Worm (Caenorhabditis elegans): ENCODE measurements around the gene C08E3.13.

C08E3.13 gene

DNA sequence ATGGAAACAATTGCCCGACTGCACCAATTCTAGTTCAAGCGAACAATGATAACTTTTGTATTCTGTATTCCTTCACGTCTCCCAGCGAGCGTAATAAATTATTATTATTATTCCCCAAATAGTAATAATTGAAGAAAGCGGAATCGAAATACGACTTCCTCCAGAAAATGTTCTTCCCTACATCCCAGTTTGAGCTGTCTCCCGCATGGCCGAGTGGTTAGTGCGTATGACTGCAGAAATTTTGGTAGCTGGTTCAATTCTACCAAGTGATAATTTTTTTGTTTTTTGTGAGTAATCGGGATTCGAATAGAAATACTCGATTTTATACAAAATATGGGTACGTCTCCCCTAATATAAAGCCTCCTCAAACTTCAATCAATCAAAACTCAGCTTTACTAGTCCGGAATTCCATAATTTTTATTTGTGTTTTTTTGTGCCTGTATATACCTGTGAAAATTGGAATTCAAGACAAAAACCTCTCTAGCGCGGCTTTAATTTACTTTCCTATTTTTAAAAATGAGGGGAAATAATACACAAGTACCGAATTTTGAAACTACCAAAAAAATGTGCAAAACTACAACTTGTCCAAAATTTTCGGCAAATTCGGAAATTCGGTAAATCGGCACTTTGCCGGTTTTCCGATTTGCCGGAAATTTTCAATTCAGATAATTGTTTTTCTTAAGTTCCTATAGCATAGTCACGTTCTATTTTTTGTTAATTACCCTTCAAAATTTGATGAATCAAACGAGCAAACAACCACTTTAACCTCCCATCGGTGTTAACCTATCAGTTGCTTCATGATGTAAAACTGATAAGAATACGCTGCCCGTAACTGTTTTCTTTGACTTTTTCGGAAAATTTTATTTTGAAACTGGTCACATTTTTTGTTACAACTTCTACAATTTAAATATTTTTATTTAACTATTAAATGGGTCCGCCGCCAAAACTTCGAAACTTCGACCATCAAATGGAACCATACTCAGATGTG, 34.7 kb downstream of the C08E3.13 start, which contains the start of gene bath-46:
Gene bath-46 (plus strand): TSS at position 806 of the 988 bp plus-strand sequence.
- TF ChIP-seq elt-3 (tag; optimal IDR thresholded peaks at IDR 0.05) (no peak), nfya-1 (tag; optimal IDR thresholded peaks at IDR 0.05; ENCODE audit: insufficient read depth) (no peak), elt-2 (tag; optimal IDR thresholded peaks at IDR 0.05) (peak; percentile 73), ceh-82 (tag; optimal IDR thresholded peaks at IDR 0.05) (no peak), nhr-11 (tag; optimal IDR thresholded peaks at IDR 0.05) (no peak), nhr-67 (tag; optimal IDR thresholded peaks at IDR 0.05) (no peak), egl-27 (tag; optimal IDR thresholded peaks at IDR 0.05) (no peak), pqm-1 (tag; optimal IDR thresholded peaks at IDR 0.05) (peak; percentile 49), tbx-2 (tag; optimal IDR thresholded peaks at IDR 0.05) (no peak), pha-4 (tag; optimal IDR thresholded peaks at IDR 0.05) (no peak), nhr-77 (tag; optimal IDR thresholded peaks at IDR 0.05) (no peak), unc-62 (GFP tag; optimal IDR thresholded peaks at IDR 0.05) (no peak), ceh-28 (tag; optimal IDR thresholded peaks at IDR 0.05) (no peak), nhr-76 (tag; optimal IDR thresholded peaks at IDR 0.05) (no peak)

DNA sequence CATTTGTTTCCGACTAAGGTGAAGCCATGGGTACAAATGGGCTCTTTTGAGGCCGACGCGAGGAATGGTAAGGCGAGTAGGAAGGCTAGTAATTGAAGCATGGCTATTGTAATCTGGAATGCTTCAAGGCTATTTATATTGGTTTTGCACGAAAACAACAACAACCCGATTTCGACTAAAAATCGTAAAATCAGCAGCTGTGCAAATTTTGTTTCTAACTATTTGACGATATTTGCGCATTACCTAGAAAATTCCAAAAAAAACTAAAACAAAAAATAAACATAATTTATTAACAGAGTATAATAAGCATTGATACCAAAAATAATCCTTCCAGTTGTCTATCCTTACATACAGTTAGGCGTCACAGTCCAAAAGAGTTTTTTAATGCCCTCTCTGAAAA, 37.0 kb downstream of the C08E3.13 start, which contains the start of gene clec-20:
Gene clec-20 (minus strand): TSS at position 101 of the 400 bp plus-strand sequence.
- no peak for TF ChIP-seq eor-1 (tag; optimal IDR thresholded peaks at IDR 0.05)
- TF ChIP-seq pqm-1 (tag; optimal IDR thresholded peaks at IDR 0.05), result no peak
- no peak for TF ChIP-seq skn-1 (tag; optimal IDR thresholded peaks at IDR 0.05)
- no peak for TF ChIP-seq aly-2 (tag; optimal IDR thresholded peaks at IDR 0.05)
- no peak for TF ChIP-seq nhr-25 (tag; optimal IDR thresholded peaks at IDR 0.05)
- no peak for TF ChIP-seq egl-27 (tag; optimal IDR thresholded peaks at IDR 0.05)

- TF ChIP-seq aly-2 (tag; optimal IDR thresholded peaks at IDR 0.05), result no peak
- no peak for TF ChIP-seq nhr-28 (tag; optimal IDR thresholded peaks at IDR 0.05)
- no peak for TF ChIP-seq nhr-23 (tag; optimal IDR thresholded peaks at IDR 0.05)
- TF ChIP-seq egl-5 (tag; optimal IDR thresholded peaks at IDR 0.05), result no peak
Measured at ce11 chrII:1589845-1590244, 42.3 kb downstream of the C08E3.13 start, which contains the start of gene T07H3.7. Gene T07H3.7 (minus strand): TSS chrII:1589945.

ce11 chrII:1586305-1586704, 45.8 kb downstream of the C08E3.13 start, which contains the start of gene T07H3.8:
Gene T07H3.8 (plus strand): TSS chrII:1586605.
- TF ChIP-seq ZK546.5 (tag; optimal IDR thresholded peaks at IDR 0.05) (no peak), ztf-4 (tag; optimal IDR thresholded peaks at IDR 0.05) (no peak), egl-27 (tag; optimal IDR thresholded peaks at IDR 0.05) (no peak), aly-2 (tag; optimal IDR thresholded peaks at IDR 0.05) (no peak)

ce11 chrII:1584140-1584539, 48.0 kb downstream of the C08E3.13 start, which contains the start of gene clec-21:
Gene clec-21 (minus strand): TSS chrII:1584240.
- no peak for TF ChIP-seq nhr-23 (tag; optimal IDR thresholded peaks at IDR 0.05)
- TF ChIP-seq elt-3 (tag; optimal IDR thresholded peaks at IDR 0.05), result no peak
- TF ChIP-seq eor-1 (tag; optimal IDR thresholded peaks at IDR 0.05), result no peak
- TF ChIP-seq nhr-67 (tag; optimal IDR thresholded peaks at IDR 0.05), result no peak
- no peak for TF ChIP-seq zag-1 (tag; optimal IDR thresholded peaks at IDR 0.05)
- no peak for TF ChIP-seq nhr-28 (tag; optimal IDR thresholded peaks at IDR 0.05)
- no peak for TF ChIP-seq nhr-76 (tag; optimal IDR thresholded peaks at IDR 0.05)

Data from whole organism, L3 larva.